Worm (Caenorhabditis elegans): ENCODE results near the gene K02C4.2.

The K02C4.2 gene

ce11 chrII:8057911-8058310, 17.6 kb upstream of the K02C4.2 start:
- TF ChIP-seq madf-3 (GFP tag; IDR thresholded peaks at IDR 0.05) (no peak), ztf-3 (GFP tag; optimal IDR thresholded peaks at IDR 0.05) (no peak), D2030.7 (GFP tag; IDR thresholded peaks at IDR 0.05) (no peak), aptf-2 (GFP tag; conservative IDR thresholded peaks at IDR 0.05) (no peak), sptf-2 (GFP tag; optimal IDR thresholded peaks at IDR 0.05) (no peak), nfyb-1 (GFP tag; IDR thresholded peaks at IDR 0.05) (no peak), nhr-80 (tag; optimal IDR thresholded peaks at IDR 0.05) (no peak), die-1 (tag; optimal IDR thresholded peaks at IDR 0.05) (no peak), K12H6.12 (tag; optimal IDR thresholded peaks at IDR 0.05) (no peak), lsl-1 (GFP tag; optimal IDR thresholded peaks at IDR 0.05) (no peak)

ce11 chrII:8058769-8059168, 16.8 kb upstream of the K02C4.2 start, which contains the start of gene T05H10.8:
T05H10.8 (plus strand) TSS chrII:8059069.
- TF ChIP-seq lsy-27 (tag; optimal IDR thresholded peaks at IDR 0.05; ENCODE audit: borderline replicate concordance, insufficient read depth) (no peak), athp-1 (tag; optimal IDR thresholded peaks at IDR 0.05) (no peak), snpc-1.1 (tag; optimal IDR thresholded peaks at IDR 0.05; ENCODE audit: insufficient read depth) (no peak), sdz-38 (tag; optimal IDR thresholded peaks at IDR 0.05) (no peak), hmg-1.2 (GFP tag; IDR thresholded peaks at IDR 0.05) (no peak), efl-1 (GFP tag; optimal IDR thresholded peaks at IDR 0.05) (no peak)

ce11 chrII:8059532-8059931, 16.0 kb upstream of the K02C4.2 start:
- no peak for TF ChIP-seq Y67H2A.10 (GFP tag; conservative IDR thresholded peaks at IDR 0.05)
- TF ChIP-seq snpc-4 (GFP tag; optimal IDR thresholded peaks at IDR 0.05): no peak
- no peak for TF ChIP-seq snpc-4 (tag; optimal IDR thresholded peaks at IDR 0.05)
- no peak for TF ChIP-seq zim-3 (tag; optimal IDR thresholded peaks at IDR 0.05)
- TF ChIP-seq ama-1 (optimal IDR thresholded peaks at IDR 0.05): no peak
- no peak for TF ChIP-seq ama-1 (GFP tag; optimal IDR thresholded peaks at IDR 0.05)
- no peak for TF ChIP-seq Y95B8A.8 (GFP tag; IDR thresholded peaks at IDR 0.05)
- no peak for TF ChIP-seq K12H6.12 (tag; optimal IDR thresholded peaks at IDR 0.05)
- TF ChIP-seq ZK185.1 (tag; optimal IDR thresholded peaks at IDR 0.05; ENCODE audit: poor library complexity, severe bottlenecking): no peak
- TF ChIP-seq F22D6.2 (tag; optimal IDR thresholded peaks at IDR 0.05): no peak
- TF ChIP-seq nhr-179 (tag; optimal IDR thresholded peaks at IDR 0.05): no peak
- TF ChIP-seq him-1 (tag; optimal IDR thresholded peaks at IDR 0.05): no peak
- no peak for TF ChIP-seq Y53G8AR.9 (GFP tag; conservative IDR thresholded peaks at IDR 0.05)
- TF ChIP-seq B0336.3 (GFP tag; IDR thresholded peaks at IDR 0.05): no peak
- no peak for TF ChIP-seq zfh-2 (GFP tag; conservative IDR thresholded peaks at IDR 0.05)
- TF ChIP-seq dpl-1 (GFP tag; optimal IDR thresholded peaks at IDR 0.05): no peak
- no peak for TF ChIP-seq nhr-120 (GFP tag; IDR thresholded peaks at IDR 0.05)

ce11 chrII:8062334-8062791, 13.2 kb upstream of the K02C4.2 start, which contains the start of gene ufd-2:
ufd-2 (plus strand) TSS chrII:8062741.
- TF ChIP-seq fkh-3 (tag; optimal IDR thresholded peaks at IDR 0.05): no peak
- no peak for TF ChIP-seq lin-54 (GFP tag; optimal IDR thresholded peaks at IDR 0.05)
- TF ChIP-seq lin-26 (GFP tag; IDR thresholded peaks at IDR 0.05): peak; percentile 68; the same call in 1 of the 2 replicates
- TF ChIP-seq D2030.7 (GFP tag; IDR thresholded peaks at IDR 0.05): peak; percentile 77
- TF ChIP-seq F57A8.1 (GFP tag; optimal IDR thresholded peaks at IDR 0.05): no peak
- TF ChIP-seq ceh-100 (GFP tag; IDR thresholded peaks at IDR 0.05): peak; percentile 93
- TF ChIP-seq nhr-120 (GFP tag; IDR thresholded peaks at IDR 0.05): no peak
- TF ChIP-seq let-607 (tag; optimal IDR thresholded peaks at IDR 0.05): peak in 1 of 2 experiments; percentile 17
- no peak for TF ChIP-seq F22D6.2 (tag; optimal IDR thresholded peaks at IDR 0.05)
- TF ChIP-seq hsf-1 (GFP tag; IDR thresholded peaks at IDR 0.05): 0 out of 2 replicates have a peak, but pooled peaks have one; percentile 28
- no peak for TF ChIP-seq tlf-1 (GFP tag; optimal IDR thresholded peaks at IDR 0.05)
- no peak for TF ChIP-seq lag-1 (GFP tag; IDR thresholded peaks at IDR 0.05)
- no peak for TF ChIP-seq cebp-1 (GFP tag; IDR thresholded peaks at IDR 0.05)
- TF ChIP-seq cebp-1 (tag; optimal IDR thresholded peaks at IDR 0.05): no peak
- TF ChIP-seq him-1 (tag; optimal IDR thresholded peaks at IDR 0.05): no peak
- TF ChIP-seq ZK185.1 (tag; optimal IDR thresholded peaks at IDR 0.05; ENCODE audit: poor library complexity, severe bottlenecking): peak; percentile 23
- no peak for TF ChIP-seq akir-1 (GFP tag; optimal IDR thresholded peaks at IDR 0.05)
- peak; percentile 87 for TF ChIP-seq F23B12.7 (tag; optimal IDR thresholded peaks at IDR 0.05; ENCODE audit: insufficient read depth)

Data from whole organism, young adult.